Fruit fly (Drosophila melanogaster): ENCODE data around the gene psd.

DNA sequence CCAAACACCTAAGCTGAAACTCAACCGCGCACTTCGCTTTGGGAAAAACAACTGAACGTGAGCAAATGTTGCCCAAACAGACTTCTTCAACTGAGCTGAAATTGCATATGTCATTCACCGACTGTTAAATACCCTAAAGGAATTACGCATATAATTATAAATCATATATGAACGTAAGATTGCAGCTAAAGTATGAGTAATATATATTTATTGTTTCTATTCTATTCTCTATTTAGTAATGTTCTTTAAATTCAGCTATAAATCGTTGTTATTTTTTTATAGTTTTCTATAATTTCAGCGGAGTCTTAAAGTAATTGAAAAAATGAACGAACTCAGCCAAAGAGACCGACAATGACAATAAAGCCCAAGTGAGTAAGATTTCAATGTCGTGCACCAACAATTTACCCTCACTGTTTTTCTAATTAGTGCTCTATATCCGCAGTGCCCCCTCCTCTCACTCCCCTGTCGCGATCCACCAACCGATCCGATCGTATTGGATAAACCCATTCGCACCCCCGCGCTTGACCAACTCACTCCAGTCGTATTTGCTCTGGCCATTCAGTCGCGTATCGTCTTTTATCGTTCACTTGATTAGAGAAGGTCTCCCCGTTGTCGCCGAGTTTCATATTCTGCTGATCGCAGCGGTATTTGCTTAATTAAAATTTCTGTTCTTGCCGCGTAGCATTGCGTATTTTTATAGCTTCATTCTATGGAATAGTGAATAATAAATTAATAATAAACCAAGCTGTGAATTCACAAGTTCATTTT lies 47.7 kb upstream of the psd start, which contains the start of gene CG9098:
- TF ChIP-seq CG8478 (optimal IDR thresholded peaks at IDR 0.05) (no peak), CTCF (optimal IDR thresholded peaks at IDR 0.05) (no peak)

Measured in S2 (cell line).